Worm (Caenorhabditis elegans) whole organism, L1 larva: ENCODE results near the gene F45B8.5.

Experiments used
- ama-1 ChIP-seq: fragments of 150-350 bp; optimal IDR thresholded peaks from 2 replicates; lab custom pipeline; 2014
- fkh-10 ChIP-seq: sonication (generic microtip); optimal IDR thresholded peaks from 2 replicates; lab custom pipeline; 2017; ENCODE audit warnings: missing biosample characterization, missing genetic modification reagents, missing genetic modification characterization
- irx-1 ChIP-seq: sonication (generic microtip); optimal IDR thresholded peaks from 2 replicates; lab custom pipeline; 2016; ENCODE audit warnings: missing genetic modification characterization, missing compliant biosample characterization
- lin-15B ChIP-seq: fragments of 150-350 bp; sonication (generic microtip); optimal IDR thresholded peaks from 3 replicates; lab custom pipeline; 2014; ENCODE audit warnings: missing biosample characterization, missing genetic modification characterization
- lin-35 ChIP-seq, 2 experiments: fragments of 150-350 bp; optimal IDR thresholded peaks; 2 replicates each; lab custom pipeline; 2014; ENCODE audit warnings: missing biosample characterization in 2 of 2, missing genetic modification characterization in 2 of 2, missing genetic modification reagents in 2 of 2
- lin-39 ChIP-seq: fragments of 150-350 bp; optimal IDR thresholded peaks from 2 replicates; lab custom pipeline; 2014; ENCODE audit warnings: missing biosample characterization, missing genetic modification reagents, missing genetic modification characterization
- nhr-19 ChIP-seq: fragments of 200-800 bp; sonication (Bioruptor generic); conservative IDR thresholded peaks from 2 replicates; pipeline ENCODE4 v1.3.6; 2022; ENCODE audit warnings: missing genetic modification characterization, missing compliant biosample characterization
- sptf-1 ChIP-seq: fragments of 150-350 bp; optimal IDR thresholded peaks from 2 replicates; lab custom pipeline; 2014; ENCODE audit warnings: missing biosample characterization, missing genetic modification characterization

DNA sequence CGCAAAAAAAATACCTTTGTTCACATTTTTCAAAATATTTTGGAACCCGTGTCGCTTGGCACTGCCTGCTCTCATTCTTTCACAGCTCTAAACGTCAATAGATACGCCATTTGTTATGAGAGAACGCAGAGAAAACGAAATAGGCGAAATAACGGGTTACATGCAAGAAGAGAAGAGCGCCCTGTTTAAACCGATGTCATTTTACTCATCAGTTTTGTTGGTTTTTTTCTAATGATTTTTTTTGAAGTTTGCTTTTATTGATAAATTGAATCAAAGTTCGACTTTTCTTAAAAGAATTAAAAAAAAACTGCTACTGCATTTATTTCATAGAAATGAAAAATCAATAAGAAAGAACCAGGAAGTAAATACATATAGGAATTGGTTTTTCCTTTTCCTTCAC, 12.9 kb downstream of the F45B8.5 start:
- no peak for TF ChIP-seq fkh-10 (GFP tag; lab: Kevin White, UChicago)
- peak in 1 of 2 experiments; percentile 2 for TF ChIP-seq lin-35 (GFP tag; optimal IDR thresholded peaks at IDR 0.05; lab: Kevin White, UChicago)
- TF ChIP-seq nhr-19 (GFP tag; lab: Robert Waterston, UW): no peak
- TF ChIP-seq lin-39 (tag; lab: Kevin White, UChicago): no peak
- TF ChIP-seq irx-1 (tag; lab: Kevin White, UChicago): no peak
- TF ChIP-seq lin-15B (tag; lab: Kevin White, UChicago): no peak
- TF ChIP-seq sptf-1 (tag; lab: Kevin White, UChicago): no peak
- peak; percentile 68 for TF ChIP-seq ama-1
